Worm (Caenorhabditis elegans) whole organism, L2 larva: ENCODE measurements around the gene T25D3.4.

Experiments
- C34F6.9 ChIP-seq: fragments of 150-350 bp; optimal IDR thresholded peaks from 2 replicates; lab custom pipeline; 2014; ENCODE audit warnings: missing biosample characterization, missing genetic modification characterization
- F13H6.1 ChIP-seq: sonication (generic microtip); optimal IDR thresholded peaks from 2 replicates; lab custom pipeline; 2016; ENCODE audit warnings: missing genetic modification characterization, missing compliant biosample characterization
- R02D3.7 ChIP-seq: fragments of 150-350 bp; optimal IDR thresholded peaks from 2 replicates; lab custom pipeline; 2014; ENCODE audit warnings: missing biosample characterization, missing genetic modification characterization
- Y55F3AM.14 ChIP-seq: fragments of 200-800 bp; sonication (Bioruptor generic); optimal IDR thresholded peaks from 2 replicates; lab custom pipeline; 2018; ENCODE audit warnings: mild to moderate bottlenecking, missing genetic modification characterization, missing compliant biosample characterization
- ZK546.5 ChIP-seq: sonication (generic microtip); optimal IDR thresholded peaks from 2 replicates; lab custom pipeline; 2017; ENCODE audit warnings: missing biosample characterization, missing genetic modification characterization
- alr-1 ChIP-seq: fragments of 150-350 bp; optimal IDR thresholded peaks from 2 replicates; lab custom pipeline; 2014; ENCODE audit warnings: missing biosample characterization, missing genetic modification characterization
- aly-2 ChIP-seq: fragments of 150-350 bp; optimal IDR thresholded peaks from 2 replicates; lab custom pipeline; 2014; ENCODE audit warnings: missing biosample characterization, missing genetic modification characterization
- ama-1 ChIP-seq: fragments of 150-350 bp; optimal IDR thresholded peaks from 2 replicates; lab custom pipeline; 2018; ENCODE audit warnings: inconsistent platforms
- blmp-1 ChIP-seq: sonication (generic microtip); optimal IDR thresholded peaks from 2 replicates; lab custom pipeline; 2017; ENCODE audit warnings: missing genetic modification characterization, mild to moderate bottlenecking, missing compliant biosample characterization, antibody characterized with exemption, moderate library complexity; ENCODE audit not compliant: insufficient read depth
- crh-2 ChIP-seq: sonication (generic microtip); optimal IDR thresholded peaks from 2 replicates; lab custom pipeline; 2017; ENCODE audit warnings: missing biosample characterization, missing genetic modification characterization
- elt-1 ChIP-seq: fragments of 150-350 bp; optimal IDR thresholded peaks from 2 replicates; lab custom pipeline; 2014; ENCODE audit warnings: missing biosample characterization, missing genetic modification characterization
- fos-1 ChIP-seq: fragments of 150-350 bp; optimal IDR thresholded peaks from 2 replicates; lab custom pipeline; 2014; ENCODE audit warnings: missing biosample characterization, missing genetic modification characterization
- gmeb-1 ChIP-seq: fragments of 150-350 bp; optimal IDR thresholded peaks from 2 replicates; lab custom pipeline; 2014; ENCODE audit warnings: missing biosample characterization, missing genetic modification characterization
- lin-11 ChIP-seq: fragments of 150-350 bp; sonication (generic microtip); optimal IDR thresholded peaks from 2 replicates; lab custom pipeline; 2014; ENCODE audit warnings: missing biosample characterization, missing genetic modification characterization, inconsistent platforms, mixed read lengths
- lin-13 ChIP-seq: fragments of 150-350 bp; optimal IDR thresholded peaks from 2 replicates; lab custom pipeline; 2014; ENCODE audit warnings: missing biosample characterization, missing genetic modification reagents, missing genetic modification characterization
- lin-39 ChIP-seq: fragments of 150-350 bp; optimal IDR thresholded peaks from 2 replicates; lab custom pipeline; 2014; ENCODE audit warnings: missing biosample characterization, missing genetic modification reagents, missing genetic modification characterization
- lsy-2 ChIP-seq, 2 experiments: fragments of 150-350 bp in 1 of 2; sonication (generic microtip) in 1 of 2; optimal IDR thresholded peaks; 2 replicates each; lab custom pipeline; 2014 to 2017; ENCODE audit warnings: missing biosample characterization in 2 of 2, missing genetic modification characterization in 2 of 2
- mab-5 ChIP-seq: fragments of 150-350 bp; optimal IDR thresholded peaks from 2 replicates; lab custom pipeline; 2014; ENCODE audit warnings: missing biosample characterization, missing genetic modification characterization
- mbf-1 ChIP-seq: sonication (generic microtip); optimal IDR thresholded peaks from 2 replicates; lab custom pipeline; 2017; ENCODE audit warnings: missing biosample characterization, missing genetic modification characterization
- nhr-10 ChIP-seq: sonication (generic microtip); optimal IDR thresholded peaks from 2 replicates; lab custom pipeline; 2017; ENCODE audit warnings: missing biosample characterization, missing genetic modification characterization
- nhr-11 ChIP-seq: fragments of 150-350 bp; optimal IDR thresholded peaks from 2 replicates; lab custom pipeline; 2014; ENCODE audit warnings: missing biosample characterization, missing genetic modification characterization
- nhr-12 ChIP-seq: fragments of 150-350 bp; optimal IDR thresholded peaks from 2 replicates; lab custom pipeline; 2014; ENCODE audit warnings: missing biosample characterization, missing genetic modification characterization
- nhr-129 ChIP-seq: fragments of 150-350 bp; optimal IDR thresholded peaks from 2 replicates; lab custom pipeline; 2014; ENCODE audit warnings: missing biosample characterization, missing genetic modification characterization
- nhr-25 ChIP-seq: fragments of 150-350 bp; sonication (generic microtip); optimal IDR thresholded peaks from 3 replicates; lab custom pipeline; 2014; ENCODE audit warnings: missing biosample characterization, missing genetic modification characterization
- peb-1 ChIP-seq: fragments of 150-350 bp; optimal IDR thresholded peaks from 2 replicates; lab custom pipeline; 2014; ENCODE audit warnings: missing biosample characterization, missing genetic modification characterization
- sem-4 ChIP-seq: fragments of 150-350 bp; optimal IDR thresholded peaks from 2 replicates; lab custom pipeline; 2014; ENCODE audit warnings: missing biosample characterization, missing genetic modification reagents, missing genetic modification characterization
- skn-1 ChIP-seq: sonication (generic microtip); optimal IDR thresholded peaks from 2 replicates; lab custom pipeline; 2017; ENCODE audit warnings: missing biosample characterization, missing genetic modification characterization
- sma-3 ChIP-seq: sonication (generic microtip); optimal IDR thresholded peaks from 2 replicates; lab custom pipeline; 2016; ENCODE audit warnings: missing genetic modification reagents, missing genetic modification characterization, missing compliant biosample characterization
- sma-9 ChIP-seq, 2 experiments: fragments of 150-350 bp in 1 of 2; sonication (generic microtip) in 1 of 2; optimal IDR thresholded peaks; 2 replicates each; lab custom pipeline; 2014 to 2016; ENCODE audit warnings: missing genetic modification characterization in 2 of 2, mild to moderate bottlenecking in 1 of 2, missing biosample characterization in 1 of 2, missing compliant biosample characterization in 1 of 2, missing genetic modification reagents in 1 of 2, moderate library complexity in 1 of 2
- snpc-4 ChIP-seq: fragments of 150-350 bp; optimal IDR thresholded peaks from 2 replicates; lab custom pipeline; 2014; ENCODE audit warnings: missing biosample characterization, missing genetic modification characterization
- zag-1 ChIP-seq: fragments of 150-350 bp; optimal IDR thresholded peaks from 2 replicates; lab custom pipeline; 2014; ENCODE audit warnings: missing biosample characterization, missing genetic modification characterization
- ztf-11 ChIP-seq: sonication (generic microtip); optimal IDR thresholded peaks from 2 replicates; lab custom pipeline; 2017; ENCODE audit warnings: missing biosample characterization, missing genetic modification characterization
- ztf-4 ChIP-seq: fragments of 150-350 bp; optimal IDR thresholded peaks from 2 replicates; lab custom pipeline; 2014; ENCODE audit warnings: missing biosample characterization, missing genetic modification characterization

The T25D3.4 gene

ce11 chrII:178993-179392, 32.0 kb downstream of the T25D3.4 start, which contains the start of gene T01D1.4:
Gene T01D1.4 (minus strand): TSS chrII:179093.
- TF ChIP-seq lin-11 (tag; lab: Kevin White, UChicago) (no peak), sem-4 (tag; lab: Kevin White, UChicago) (no peak), blmp-1 (tag; lab: Kevin White, UChicago) (no peak), snpc-4 (tag; lab: Kevin White, UChicago) (no peak), zag-1 (no peak), peb-1 (no peak), F13H6.1 (tag; lab: Kevin White, UChicago) (no peak), crh-2 (tag; lab: Kevin White, UChicago) (no peak), ama-1 (lab: Kevin White, UChicago) (no peak)
- TF ChIP-seq, all 48 proteins: peak for 0

- TF ChIP-seq sma-3 (GFP tag; lab: Kevin White, UChicago) = no peak
- TF ChIP-seq ama-1 (lab: Kevin White, UChicago) = no peak
- TF ChIP-seq, all 48 proteins: peak for 0
Measured at ce11 chrII:186504-186903, 39.5 kb downstream of the T25D3.4 start, which contains the start of gene T01D1.8. Gene T01D1.8 (plus strand): TSS chrII:186739.

- TF ChIP-seq sma-3 (GFP tag; lab: Kevin White, UChicago) (no peak), nhr-11 (tag; lab: Kevin White, UChicago) (no peak), gmeb-1 (tag; lab: Kevin White, UChicago) (no peak), peb-1 (no peak), ama-1 (lab: Kevin White, UChicago) (no peak), blmp-1 (tag; lab: Kevin White, UChicago) (no peak), ZK546.5 (tag; lab: Kevin White, UChicago) (no peak), lsy-2 (tag; optimal IDR thresholded peaks at IDR 0.05; lab: Kevin White, UChicago) (no peak), ztf-4 (tag; lab: Kevin White, UChicago) (no peak), mbf-1 (no peak), R02D3.7 (no peak), F13H6.1 (tag; lab: Kevin White, UChicago) (no peak), aly-2 (tag; lab: Kevin White, UChicago) (no peak), alr-1 (no peak)
Measured at ce11 chrII:188967-189366, 41.9 kb downstream of the T25D3.4 start, which contains the start of gene T01D1.5. Gene T01D1.5 (minus strand): TSS chrII:189067.

- TF ChIP-seq nhr-129 (tag; lab: Kevin White, UChicago) = no peak
Measured at ce11 chrII:192584-192983, 45.6 kb downstream of the T25D3.4 start.

- no peak for TF ChIP-seq aly-2 (tag; lab: Kevin White, UChicago)
- no peak for TF ChIP-seq C34F6.9 (tag; lab: Kevin White, UChicago)
- no peak for TF ChIP-seq elt-1 (tag; lab: Kevin White, UChicago)
- no peak for TF ChIP-seq nhr-12 (tag; lab: Kevin White, UChicago)
- no peak for TF ChIP-seq crh-2 (tag; lab: Kevin White, UChicago)
- TF ChIP-seq zag-1 = no peak
- TF ChIP-seq nhr-10 (tag; lab: Kevin White, UChicago) = no peak
- TF ChIP-seq sma-9 (GFP tag; optimal IDR thresholded peaks at IDR 0.05; lab: Kevin White, UChicago) = no peak
- TF ChIP-seq sma-9 (tag; optimal IDR thresholded peaks at IDR 0.05; lab: Kevin White, UChicago) = no peak
- TF ChIP-seq mab-5 = no peak
- no peak for TF ChIP-seq lin-39 (tag; lab: Kevin White, UChicago)
- TF ChIP-seq skn-1 = no peak
- no peak for TF ChIP-seq Y55F3AM.14 (GFP tag; lab: Kevin White, UChicago)
- TF ChIP-seq ztf-11 = no peak
- no peak for TF ChIP-seq alr-1
- TF ChIP-seq lin-13 (GFP tag; lab: Kevin White, UChicago) = no peak
- TF ChIP-seq F13H6.1 (tag; lab: Kevin White, UChicago) = no peak
- no peak for TF ChIP-seq sma-3 (GFP tag; lab: Kevin White, UChicago)
- TF ChIP-seq ZK546.5 (tag; lab: Kevin White, UChicago) = no peak
Measured at ce11 chrII:194458-194857, 47.4 kb downstream of the T25D3.4 start, which contains the start of gene abu-11. Gene abu-11 (minus strand): TSS chrII:194558.

- TF ChIP-seq R02D3.7 (no peak), nhr-25 (tag; lab: Kevin White, UChicago) (no peak), ztf-11 (no peak), lin-39 (tag; lab: Kevin White, UChicago) (no peak), fos-1 (tag; lab: Kevin White, UChicago) (no peak)
Measured at ce11 chrII:196685-197084, 49.7 kb downstream of the T25D3.4 start, which contains the start of gene chs-2. Gene chs-2 (plus strand): TSS chrII:196985.
